Fruit fly (Drosophila melanogaster): ENCODE data around the gene nis.
A peak's percentile ranks its signal among the peaks of the same experiment; 100 is the strongest.

The nis gene

dm6 chr2L:1627824-1628501 lies 41.0 kb upstream of the nis start:
- TF ChIP-seq sv (GFP tag; optimal IDR thresholded peaks at IDR 0.05) (peak; percentile 69), foxo (GFP tag; optimal IDR thresholded peaks at IDR 0.05) (no peak)

DNA sequence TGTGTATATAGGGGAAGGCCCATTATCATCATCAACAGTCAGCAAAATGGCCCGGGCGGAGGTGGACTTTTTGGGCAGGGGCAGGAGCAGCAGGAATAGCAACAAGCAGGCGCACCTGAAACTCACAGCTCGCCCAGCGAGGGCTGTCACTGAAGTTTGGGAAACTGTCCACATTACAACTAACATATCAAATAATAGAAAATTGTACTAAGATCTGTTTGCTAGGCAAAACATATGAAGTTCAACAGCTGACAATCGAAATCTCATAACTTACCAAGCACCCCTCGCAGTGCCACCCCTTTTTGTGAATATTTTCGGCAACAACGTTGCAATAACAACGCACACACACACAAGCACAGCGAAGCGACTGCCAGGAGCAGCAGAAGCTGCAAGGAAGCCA lies 37.8 kb upstream of the nis start:
- peak; percentile 24 for TF ChIP-seq dmrt93B (GFP tag; optimal IDR thresholded peaks at IDR 0.05)
- TF ChIP-seq ey (GFP tag; optimal IDR thresholded peaks at IDR 0.05) = peak; percentile 32
- peak; percentile 39 for TF ChIP-seq Sp1 (GFP tag; optimal IDR thresholded peaks at IDR 0.05)
- peak; percentile 38 for TF ChIP-seq h (GFP tag; optimal IDR thresholded peaks at IDR 0.05)
- TF ChIP-seq Abd-B (GFP tag; optimal IDR thresholded peaks at IDR 0.05) = no peak
- TF ChIP-seq CG9705 (GFP tag; optimal IDR thresholded peaks at IDR 0.05) = no peak
- peak in 1 of 2 experiments; percentile 53 for TF ChIP-seq foxo (GFP tag; optimal IDR thresholded peaks at IDR 0.05)
- no peak for TF ChIP-seq usp (GFP tag; optimal IDR thresholded peaks at IDR 0.05)
- no peak for TF ChIP-seq woc (GFP tag; optimal IDR thresholded peaks at IDR 0.05)
- TF ChIP-seq Myc (optimal IDR thresholded peaks at IDR 0.05) = no peak
- no peak for TF ChIP-seq Hr78 (GFP tag; optimal IDR thresholded peaks at IDR 0.05)
- TF ChIP-seq HLH106 (tag; optimal IDR thresholded peaks at IDR 0.05) = peak; percentile 54
- peak; percentile 47 for TF ChIP-seq rgr (GFP tag; optimal IDR thresholded peaks at IDR 0.05)
- TF ChIP-seq Dif (GFP tag; optimal IDR thresholded peaks at IDR 0.05; ENCODE audit: partially characterized antibody) = no peak
- TF ChIP-seq OdsH (GFP tag; optimal IDR thresholded peaks at IDR 0.05) = peak; percentile 23
- TF ChIP-seq Mio (GFP tag; optimal IDR thresholded peaks at IDR 0.05) = no peak
- TF ChIP-seq jim (GFP tag; optimal IDR thresholded peaks at IDR 0.05) = no peak
- TF ChIP-seq fru (GFP tag; optimal IDR thresholded peaks at IDR 0.05) = peak; percentile 53
- TF ChIP-seq Jra (GFP tag; optimal IDR thresholded peaks at IDR 0.05) = no peak
- TF ChIP-seq Rel (GFP tag; optimal IDR thresholded peaks at IDR 0.05) = no peak
- no peak for TF ChIP-seq Rel (tag; optimal IDR thresholded peaks at IDR 0.05)
- peak; percentile 26 for TF ChIP-seq br (GFP tag; optimal IDR thresholded peaks at IDR 0.05)
- TF ChIP-seq pan (optimal IDR thresholded peaks at IDR 0.05) = no peak
- TF ChIP-seq tai (GFP tag; optimal IDR thresholded peaks at IDR 0.05) = no peak
- no peak for TF ChIP-seq GATAd (GFP tag; optimal IDR thresholded peaks at IDR 0.05)
- TF ChIP-seq sage (GFP tag; optimal IDR thresholded peaks at IDR 0.05) = no peak
- TF ChIP-seq dl (GFP tag; optimal IDR thresholded peaks at IDR 0.05; ENCODE audit: insufficient read depth in 1 of 2, partially characterized antibody in 2 of 2) = no peak
- TF ChIP-seq sv (GFP tag; optimal IDR thresholded peaks at IDR 0.05) = peak; percentile 37

DNA sequence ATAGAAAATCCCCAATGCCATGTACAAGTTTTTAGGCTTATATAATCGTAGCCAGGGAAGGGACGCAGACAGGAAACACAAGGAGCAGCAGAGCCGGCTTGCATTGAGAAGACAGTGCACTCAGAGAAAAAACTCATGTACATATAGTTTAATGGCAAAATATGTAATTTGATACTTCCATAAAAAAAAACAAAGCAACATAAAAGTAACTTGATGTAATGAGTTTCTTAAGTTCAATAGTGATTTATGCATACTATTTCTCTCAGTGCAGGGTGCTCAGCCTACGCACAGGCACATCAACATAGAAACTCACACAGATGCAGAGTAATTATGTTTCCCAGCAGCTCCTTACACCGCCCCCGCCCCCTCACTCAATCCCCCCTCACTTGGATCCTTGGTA lies 33.8 kb upstream of the nis start:
- TF ChIP-seq CG9705 (GFP tag; optimal IDR thresholded peaks at IDR 0.05) (no peak), sv (GFP tag; optimal IDR thresholded peaks at IDR 0.05) (peak; percentile 12), psq (GFP tag; optimal IDR thresholded peaks at IDR 0.05) (no peak), Myc (optimal IDR thresholded peaks at IDR 0.05) (no peak)

DNA sequence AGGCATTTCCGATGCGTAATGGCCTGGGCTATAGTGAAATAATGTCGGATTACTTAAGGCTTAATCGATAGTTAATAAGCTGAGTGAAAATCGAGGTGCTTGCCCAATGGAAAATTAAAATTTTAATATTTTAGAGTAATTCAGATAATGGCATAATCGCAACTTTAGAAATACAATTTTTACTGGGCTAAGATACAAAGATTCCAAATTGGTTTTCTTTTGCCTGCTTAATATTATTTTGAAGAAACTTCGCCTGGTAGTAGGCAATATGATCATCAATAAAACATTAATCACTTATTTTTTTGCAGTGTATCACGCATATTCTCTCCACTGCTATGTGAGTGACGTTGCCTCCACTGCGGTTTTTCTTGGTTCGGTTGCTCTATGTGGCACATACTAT lies 32.2 kb upstream of the nis start:
- peak; percentile 9 for TF ChIP-seq sv (GFP tag; optimal IDR thresholded peaks at IDR 0.05)
- no peak for TF ChIP-seq dmrt93B (GFP tag; optimal IDR thresholded peaks at IDR 0.05)

DNA sequence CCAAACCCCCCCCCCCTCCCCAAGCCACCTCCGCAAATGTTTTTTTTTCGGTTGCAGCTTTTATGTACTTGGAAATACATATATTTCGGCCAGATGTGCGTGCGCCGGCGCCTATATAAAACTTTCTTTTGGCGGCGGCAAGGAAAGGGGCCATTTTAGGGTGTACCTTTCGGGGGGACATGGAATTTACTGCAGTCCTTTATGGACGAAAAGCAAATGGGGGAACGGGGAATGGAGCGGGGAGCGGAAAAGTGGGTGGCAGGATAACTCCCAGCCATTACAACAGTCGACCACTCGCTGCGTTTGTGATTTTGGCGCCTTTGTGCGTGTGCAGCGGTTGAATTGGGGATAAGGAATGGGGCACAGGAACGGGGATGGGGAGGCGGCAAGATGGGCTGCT lies 31.7 kb upstream of the nis start:
- no peak for TF ChIP-seq rgr (GFP tag; optimal IDR thresholded peaks at IDR 0.05)
- no peak for TF ChIP-seq Hr78 (GFP tag; optimal IDR thresholded peaks at IDR 0.05)
- no peak for TF ChIP-seq OdsH (GFP tag; optimal IDR thresholded peaks at IDR 0.05)
- no peak for TF ChIP-seq psq (GFP tag; optimal IDR thresholded peaks at IDR 0.05)
- TF ChIP-seq woc (GFP tag; optimal IDR thresholded peaks at IDR 0.05) = no peak
- TF ChIP-seq jim (GFP tag; optimal IDR thresholded peaks at IDR 0.05) = no peak
- no peak for TF ChIP-seq Mio (GFP tag; optimal IDR thresholded peaks at IDR 0.05)
- TF ChIP-seq CrebA (GFP tag; optimal IDR thresholded peaks at IDR 0.05; ENCODE audit: borderline replicate concordance) = no peak
- no peak for TF ChIP-seq fru (GFP tag; optimal IDR thresholded peaks at IDR 0.05)
- TF ChIP-seq h (GFP tag; optimal IDR thresholded peaks at IDR 0.05) = no peak
- TF ChIP-seq CG9705 (GFP tag; optimal IDR thresholded peaks at IDR 0.05) = no peak
- TF ChIP-seq Vsx2 (GFP tag; optimal IDR thresholded peaks at IDR 0.05; ENCODE audit: partially characterized antibody) = no peak
- TF ChIP-seq tai (GFP tag; optimal IDR thresholded peaks at IDR 0.05) = no peak
